Worm (Caenorhabditis elegans): ENCODE data around the gene wht-4.

ce11 chrII:3278634-3279033 lies at the start of gene wht-4:
- no peak for TF ChIP-seq egl-27 (tag; optimal IDR thresholded peaks at IDR 0.05)
- TF ChIP-seq lin-39 (tag; optimal IDR thresholded peaks at IDR 0.05): no peak
- TF ChIP-seq nhr-237 (tag; optimal IDR thresholded peaks at IDR 0.05): no peak
- TF ChIP-seq nhr-12 (tag; optimal IDR thresholded peaks at IDR 0.05): no peak
- no peak for TF ChIP-seq unc-62 (GFP tag; optimal IDR thresholded peaks at IDR 0.05)
- TF ChIP-seq elt-2 (tag; optimal IDR thresholded peaks at IDR 0.05): no peak
- no peak for TF ChIP-seq skn-1 (tag; optimal IDR thresholded peaks at IDR 0.05)
- no peak for TF ChIP-seq unc-39 (tag; optimal IDR thresholded peaks at IDR 0.05)
- TF ChIP-seq snpc-4 (tag; optimal IDR thresholded peaks at IDR 0.05): no peak
- no peak for TF ChIP-seq lin-15B (tag; optimal IDR thresholded peaks at IDR 0.05)
- TF ChIP-seq fkh-10 (GFP tag; optimal IDR thresholded peaks at IDR 0.05): no peak
- no peak for TF ChIP-seq pqm-1 (tag; optimal IDR thresholded peaks at IDR 0.05)
- no peak for TF ChIP-seq ama-1 (optimal IDR thresholded peaks at IDR 0.05)
